Worm (Caenorhabditis elegans) whole organism, young adult: Measurements from ENCODE around the gene F57B9.1.

Source experiments
- B0261.1 ChIP-seq: sonication (generic microtip); optimal IDR thresholded peaks from 2 replicates; lab custom pipeline; 2016; ENCODE audit warnings: mild to moderate bottlenecking, missing genetic modification characterization, moderate library complexity, missing compliant biosample characterization
- C17E4.6 ChIP-seq: fragments of 200-800 bp; sonication (Bioruptor generic); IDR thresholded peaks from 2 replicates; pipeline ENCODE4 v1.3.6; 2022; ENCODE audit warnings: missing genetic modification reagents, missing genetic modification characterization, missing compliant biosample characterization
- F10E7.11 ChIP-seq: sonication (generic microtip); optimal IDR thresholded peaks from 2 replicates; lab custom pipeline; 2017; ENCODE audit warnings: mild to moderate bottlenecking, missing genetic modification characterization, moderate library complexity, missing compliant biosample characterization
- F22D6.2 ChIP-seq: sonication (generic microtip); optimal IDR thresholded peaks from 2 replicates; lab custom pipeline; 2016; ENCODE audit warnings: mild to moderate bottlenecking, missing genetic modification characterization, missing compliant biosample characterization
- F33H1.4 ChIP-seq: fragments of 200-800 bp; sonication (Bioruptor generic); IDR thresholded peaks from 2 replicates; pipeline ENCODE4 v1.3.6; 2022; ENCODE audit warnings: missing genetic modification reagents, missing genetic modification characterization, missing compliant biosample characterization
- F49E8.2 ChIP-seq: sonication (generic microtip); optimal IDR thresholded peaks from 3 replicates; lab custom pipeline; 2017; ENCODE audit warnings: missing genetic modification characterization, mild to moderate bottlenecking, missing compliant biosample characterization, antibody characterized with exemption, moderate library complexity; ENCODE audit not compliant: insufficient read depth
- K11D2.4 ChIP-seq: fragments of 200-800 bp; sonication (Bioruptor generic); IDR thresholded peaks from 2 replicates; pipeline ENCODE4 v1.3.6; 2022; ENCODE audit warnings: missing genetic modification reagents, missing genetic modification characterization, missing compliant biosample characterization
- T07F8.4 ChIP-seq: sonication (generic microtip); optimal IDR thresholded peaks from 2 replicates; lab custom pipeline; 2016; ENCODE audit warnings: mild to moderate bottlenecking, missing genetic modification characterization, moderate library complexity, missing compliant biosample characterization
- Y56A3A.18 ChIP-seq: fragments of 200-800 bp; sonication (Bioruptor generic); IDR thresholded peaks from 2 replicates; pipeline ENCODE4 v1.3.6; 2022; ENCODE audit warnings: missing genetic modification reagents, missing genetic modification characterization, missing compliant biosample characterization
- Y79H2A.3 ChIP-seq: fragments of 200-800 bp; sonication (Bioruptor generic); conservative IDR thresholded peaks from 2 replicates; pipeline ENCODE4 v1.3.6; 2022; ENCODE audit warnings: missing genetic modification reagents, missing genetic modification characterization, missing compliant biosample characterization
- ZK185.1 ChIP-seq: sonication (generic microtip); optimal IDR thresholded peaks from 2 replicates; lab custom pipeline; 2016; ENCODE audit warnings: mild to moderate bottlenecking, missing genetic modification characterization, missing compliant biosample characterization; ENCODE audit not compliant: poor library complexity, severe bottlenecking
- atf-7 ChIP-seq: sonication (generic microtip); optimal IDR thresholded peaks from 2 replicates; lab custom pipeline; 2017; ENCODE audit warnings: mild to moderate bottlenecking, missing genetic modification characterization, missing compliant biosample characterization
- attf-3 ChIP-seq: fragments of 200-800 bp; sonication (Bioruptor generic); conservative IDR thresholded peaks from 2 replicates; pipeline ENCODE4 v1.3.6; 2022; ENCODE audit warnings: missing genetic modification reagents, missing genetic modification characterization, missing compliant biosample characterization
- bed-1 ChIP-seq: fragments of 200-800 bp; sonication (Bioruptor generic); IDR thresholded peaks from 2 replicates; pipeline ENCODE4 v1.3.6; 2022; ENCODE audit warnings: missing genetic modification reagents, missing genetic modification characterization, missing compliant biosample characterization
- bed-2 ChIP-seq: fragments of 200-800 bp; sonication (Bioruptor generic); IDR thresholded peaks from 2 replicates; pipeline ENCODE4 v1.3.6; 2022; ENCODE audit warnings: missing genetic modification reagents, missing genetic modification characterization, missing compliant biosample characterization
- ccch-3 ChIP-seq: fragments of 200-800 bp; sonication (Bioruptor generic); optimal IDR thresholded peaks from 2 replicates; lab custom pipeline; 2018; ENCODE audit warnings: mild to moderate bottlenecking, missing genetic modification characterization, missing compliant biosample characterization
- cebp-1 ChIP-seq, 2 experiments: fragments of 200-800 bp in 1 of 2; sonication (Bioruptor generic) in 1 of 2; sonication (generic microtip) in 1 of 2; IDR thresholded peaks in 1 of 2; optimal IDR thresholded peaks in 1 of 2; 2 replicates each; pipeline versions ENCODE4 v1.3.6 to Lab custom; 2017 to 2022; ENCODE audit warnings: missing compliant biosample characterization in 2 of 2, missing genetic modification characterization in 2 of 2, mild to moderate bottlenecking in 1 of 2, missing genetic modification reagents in 1 of 2, moderate library complexity in 1 of 2
- ceh-100 ChIP-seq: fragments of 200-800 bp; sonication (Bioruptor generic); IDR thresholded peaks from 2 replicates; pipeline ENCODE4 v1.3.6; 2022; ENCODE audit warnings: missing genetic modification reagents, missing genetic modification characterization, missing compliant biosample characterization
- ceh-27 ChIP-seq: fragments of 200-800 bp; sonication (Bioruptor generic); optimal IDR thresholded peaks from 2 replicates; lab custom pipeline; 2018; ENCODE audit warnings: mild to moderate bottlenecking, missing genetic modification characterization, moderate library complexity, missing compliant biosample characterization
- dox-1 ChIP-seq: fragments of 200-800 bp; sonication (Bioruptor generic); IDR thresholded peaks from 2 replicates; pipeline ENCODE4 v1.3.6; 2022; ENCODE audit warnings: missing genetic modification reagents, missing genetic modification characterization, missing compliant biosample characterization
- egrh-3 ChIP-seq: fragments of 200-800 bp; sonication (Bioruptor generic); IDR thresholded peaks from 2 replicates; pipeline ENCODE4 v1.3.6; 2022; ENCODE audit warnings: missing genetic modification reagents, missing genetic modification characterization, missing compliant biosample characterization
- fkh-3 ChIP-seq: sonication (generic microtip); optimal IDR thresholded peaks from 2 replicates; lab custom pipeline; 2016; ENCODE audit warnings: mild to moderate bottlenecking, missing genetic modification characterization, missing compliant biosample characterization
- him-1 ChIP-seq: sonication (generic microtip); optimal IDR thresholded peaks from 2 replicates; lab custom pipeline; 2016; ENCODE audit warnings: missing genotype, missing genetic modification reagents, missing genetic modification characterization, missing compliant biosample characterization
- hlh-12 ChIP-seq: sonication (generic microtip); optimal IDR thresholded peaks from 2 replicates; lab custom pipeline; 2016; ENCODE audit warnings: missing genetic modification characterization, missing compliant biosample characterization
- let-526 ChIP-seq: fragments of 200-800 bp; sonication (Bioruptor generic); IDR thresholded peaks from 2 replicates; pipeline ENCODE4 v1.3.6; 2022; ENCODE audit warnings: missing genetic modification reagents, missing genetic modification characterization, missing compliant biosample characterization
- lir-1 ChIP-seq: fragments of 200-800 bp; sonication (Bioruptor generic); conservative IDR thresholded peaks from 2 replicates; pipeline ENCODE4 v1.3.6; 2022; ENCODE audit warnings: missing genetic modification reagents, missing genetic modification characterization, missing compliant biosample characterization
- madf-10 ChIP-seq: sonication (generic microtip); optimal IDR thresholded peaks from 2 replicates; lab custom pipeline; 2016; ENCODE audit warnings: mild to moderate bottlenecking, missing genetic modification characterization, missing compliant biosample characterization
- mcd-1 ChIP-seq: fragments of 200-800 bp; sonication (Bioruptor generic); IDR thresholded peaks from 2 replicates; pipeline ENCODE4 v1.3.6; 2022; ENCODE audit warnings: missing genetic modification reagents, missing genetic modification characterization, missing compliant biosample characterization
- nfya-1 ChIP-seq: sonication (generic microtip); optimal IDR thresholded peaks from 2 replicates; lab custom pipeline; 2017; ENCODE audit warnings: antibody characterized with exemption, missing compliant biosample characterization, missing genetic modification characterization, borderline replicate concordance; ENCODE audit not compliant: insufficient read depth
- nfya-2 ChIP-seq: fragments of 200-800 bp; sonication (Bioruptor generic); IDR thresholded peaks from 2 replicates; pipeline ENCODE4 v1.3.6; 2022; ENCODE audit warnings: missing genetic modification reagents, missing genetic modification characterization, missing compliant biosample characterization
- nhr-120 ChIP-seq: fragments of 200-800 bp; sonication (Bioruptor generic); IDR thresholded peaks from 2 replicates; pipeline ENCODE4 v1.3.6; 2022; ENCODE audit warnings: missing genetic modification characterization, missing compliant biosample characterization
- nhr-179 ChIP-seq: sonication (generic microtip); optimal IDR thresholded peaks from 2 replicates; lab custom pipeline; 2016; ENCODE audit warnings: mild to moderate bottlenecking, missing genetic modification characterization, missing compliant biosample characterization
- nhr-80 ChIP-seq: sonication (generic microtip); optimal IDR thresholded peaks from 2 replicates; lab custom pipeline; 2016; ENCODE audit warnings: missing genetic modification characterization, missing compliant biosample characterization
- nhr-90 ChIP-seq: sonication (generic microtip); optimal IDR thresholded peaks from 2 replicates; lab custom pipeline; 2016; ENCODE audit warnings: missing genotype, mild to moderate bottlenecking, missing genetic modification characterization, missing compliant biosample characterization
- rpc-1 ChIP-seq, 2 experiments: fragments of 150-350 bp in 1 of 2; sonication (generic microtip) in 1 of 2; optimal IDR thresholded peaks; 2 replicates each; lab custom pipeline; 2014 to 2018; ENCODE audit warnings: missing biosample characterization in 1 of 2, missing genetic modification characterization in 1 of 2, missing genetic modification reagents in 1 of 2, missing genotype in 1 of 2
- sea-2 ChIP-seq: fragments of 200-800 bp; sonication (Bioruptor generic); IDR thresholded peaks from 2 replicates; pipeline ENCODE4 v1.3.6; 2022; ENCODE audit warnings: missing genetic modification characterization, missing compliant biosample characterization
- somi-1 ChIP-seq: fragments of 200-800 bp; sonication (Bioruptor generic); optimal IDR thresholded peaks from 2 replicates; lab custom pipeline; 2018; ENCODE audit warnings: mild to moderate bottlenecking, missing genetic modification characterization, missing compliant biosample characterization
- unc-130 ChIP-seq: sonication (generic microtip); optimal IDR thresholded peaks from 2 replicates; lab custom pipeline; 2016; ENCODE audit warnings: missing genetic modification reagents, missing genetic modification characterization, missing compliant biosample characterization
- unc-62 ChIP-seq: fragments of 150-350 bp; optimal IDR thresholded peaks from 2 replicates; lab custom pipeline; 2014; ENCODE audit warnings: missing biosample characterization, missing genetic modification reagents, missing genetic modification characterization
- xnd-1 ChIP-seq: sonication (generic microtip); optimal IDR thresholded peaks from 2 replicates; lab custom pipeline; 2016; ENCODE audit warnings: missing genotype, missing genetic modification reagents, missing genetic modification characterization, missing compliant biosample characterization
- ztf-22 ChIP-seq: fragments of 200-800 bp; sonication (Bioruptor generic); optimal IDR thresholded peaks from 2 replicates; lab custom pipeline; 2018; ENCODE audit warnings: mild to moderate bottlenecking, missing genetic modification characterization, moderate library complexity, missing compliant biosample characterization
- ztf-25 ChIP-seq: fragments of 200-800 bp; sonication (Bioruptor generic); IDR thresholded peaks from 2 replicates; pipeline ENCODE4 v1.3.6; 2022; ENCODE audit warnings: missing genetic modification reagents, missing genetic modification characterization, missing compliant biosample characterization
- ztf-26 ChIP-seq: sonication (generic microtip); optimal IDR thresholded peaks from 2 replicates; lab custom pipeline; 2017; ENCODE audit warnings: missing genetic modification characterization, missing compliant biosample characterization

F57B9.1 gene

ce11 chrIII:6961167-6961566 lies 723 bp upstream of the F57B9.1 start (continued):
- TF ChIP-seq rpc-1 (optimal IDR thresholded peaks at IDR 0.05; lab: Kevin White, UChicago) (no peak), rpc-1 (tag; optimal IDR thresholded peaks at IDR 0.05; lab: Kevin White, UChicago) (no peak), ceh-100 (GFP tag; lab: Robert Waterston, UW) (no peak), nhr-90 (tag; lab: Kevin White, UChicago) (no peak), bed-1 (GFP tag; lab: Robert Waterston, UW) (no peak), madf-10 (tag; lab: Kevin White, UChicago) (no peak), attf-3 (peak; percentile 71), let-526 (GFP tag; lab: Robert Waterston, UW) (no peak), nhr-179 (tag; lab: Kevin White, UChicago) (no peak), dox-1 (GFP tag; lab: Robert Waterston, UW) (peak; percentile 63), T07F8.4 (tag; lab: Kevin White, UChicago) (no peak), xnd-1 (tag; lab: Kevin White, UChicago) (peak; percentile 75), ztf-22 (GFP tag; lab: Kevin White, UChicago) (no peak), nhr-80 (tag; lab: Kevin White, UChicago) (no peak), unc-62 (no peak), fkh-3 (tag; lab: Kevin White, UChicago) (no peak), him-1 (tag; lab: Kevin White, UChicago) (peak; percentile 86), Y56A3A.18 (GFP tag; lab: Robert Waterston, UW) (no peak), F49E8.2 (tag; lab: Kevin White, UChicago) (peak; percentile 13), Y79H2A.3 (GFP tag; lab: Robert Waterston, UW) (no peak), nhr-120 (no peak), nfya-1 (tag; lab: Kevin White, UChicago) (no peak), ztf-26 (tag; lab: Kevin White, UChicago) (no peak), B0261.1 (tag; lab: Kevin White, UChicago) (no peak), atf-7 (no peak), nfya-2 (no peak), mcd-1 (GFP tag; lab: Robert Waterston, UW) (0 out of 2 replicates have a peak, but pooled peaks have one; percentile 9), F10E7.11 (tag; lab: Kevin White, UChicago) (no peak), ccch-3 (GFP tag; lab: Kevin White, UChicago) (no peak), ceh-27 (GFP tag; lab: Kevin White, UChicago) (no peak), cebp-1 (GFP tag; IDR thresholded peaks at IDR 0.05; lab: Robert Waterston, UW) (no peak), cebp-1 (tag; optimal IDR thresholded peaks at IDR 0.05; lab: Kevin White, UChicago) (peak; percentile 17), ZK185.1 (no peak), hlh-12 (no peak), bed-2 (GFP tag; lab: Robert Waterston, UW) (no peak), F33H1.4 (GFP tag; lab: Robert Waterston, UW) (peak; percentile 72), lir-1 (GFP tag; lab: Robert Waterston, UW) (peak; percentile 36; the same call in 1 of the 2 replicates), unc-130 (peak; percentile 46), somi-1 (GFP tag; lab: Kevin White, UChicago) (no peak), sea-2 (no peak), C17E4.6 (GFP tag; lab: Robert Waterston, UW) (no peak), ztf-25 (no peak), K11D2.4 (no peak), F22D6.2 (no peak), egrh-3 (GFP tag; lab: Robert Waterston, UW) (no peak)
